Worm (Caenorhabditis elegans): ENCODE measurements around the gene B0252.5.
A peak's percentile ranks its signal among the peaks of the same experiment; 100 is the strongest.

The B0252.5 gene

DNA sequence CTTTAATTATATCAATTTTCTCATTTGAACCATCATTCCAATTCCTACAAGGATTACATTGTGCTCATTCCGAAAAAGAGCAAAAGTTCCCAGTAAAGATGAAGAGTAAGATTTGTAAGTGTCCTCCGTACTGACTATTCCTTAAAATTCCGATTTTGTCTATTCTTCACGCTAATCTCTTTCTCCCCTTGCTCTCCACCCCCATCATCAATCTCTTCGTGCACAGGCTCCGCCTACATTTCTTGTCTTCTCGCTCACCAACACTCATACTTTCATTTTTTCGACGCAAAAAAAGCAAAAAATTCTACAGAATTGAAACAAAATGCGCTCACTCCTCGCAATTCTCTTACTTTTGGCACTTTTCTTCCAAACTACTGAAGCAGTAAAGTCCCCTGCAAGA, 2.8 kb downstream of the B0252.5 start, which contains the start of gene B0252.8:
TSS of gene B0252.8 (plus strand) at position 292 of the 400 bp plus-strand sequence.
- TF ChIP-seq odd-2 (tag; optimal IDR thresholded peaks at IDR 0.05) (no peak), ceh-22 (tag; optimal IDR thresholded peaks at IDR 0.05) (no peak), tbx-7 (tag; optimal IDR thresholded peaks at IDR 0.05) (no peak), ref-2 (tag; optimal IDR thresholded peaks at IDR 0.05) (no peak), sox-2 (GFP tag; IDR thresholded peaks at IDR 0.05) (no peak), pqm-1 (tag; optimal IDR thresholded peaks at IDR 0.05) (no peak), ceh-6 (GFP tag; optimal IDR thresholded peaks at IDR 0.05) (no peak), K09A11.1 (tag; optimal IDR thresholded peaks at IDR 0.05; ENCODE audit: insufficient read depth) (no peak), zip-5 (tag; optimal IDR thresholded peaks at IDR 0.05) (no peak), ceh-34 (tag; optimal IDR thresholded peaks at IDR 0.05) (no peak), ceh-14 (tag; optimal IDR thresholded peaks at IDR 0.05) (no peak), lim-6 (tag; optimal IDR thresholded peaks at IDR 0.05) (no peak), ceh-30 (tag; optimal IDR thresholded peaks at IDR 0.05) (no peak), eyg-1 (tag; optimal IDR thresholded peaks at IDR 0.05) (no peak), mec-3 (tag; optimal IDR thresholded peaks at IDR 0.05; ENCODE audit: borderline replicate concordance) (no peak), pag-3 (tag; optimal IDR thresholded peaks at IDR 0.05; ENCODE audit: borderline replicate concordance) (no peak), elt-2 (tag; optimal IDR thresholded peaks at IDR 0.05) (no peak), ets-4 (tag; optimal IDR thresholded peaks at IDR 0.05) (no peak), nhr-232 (tag; optimal IDR thresholded peaks at IDR 0.05) (no peak), hlh-15 (tag; optimal IDR thresholded peaks at IDR 0.05) (no peak)

DNA sequence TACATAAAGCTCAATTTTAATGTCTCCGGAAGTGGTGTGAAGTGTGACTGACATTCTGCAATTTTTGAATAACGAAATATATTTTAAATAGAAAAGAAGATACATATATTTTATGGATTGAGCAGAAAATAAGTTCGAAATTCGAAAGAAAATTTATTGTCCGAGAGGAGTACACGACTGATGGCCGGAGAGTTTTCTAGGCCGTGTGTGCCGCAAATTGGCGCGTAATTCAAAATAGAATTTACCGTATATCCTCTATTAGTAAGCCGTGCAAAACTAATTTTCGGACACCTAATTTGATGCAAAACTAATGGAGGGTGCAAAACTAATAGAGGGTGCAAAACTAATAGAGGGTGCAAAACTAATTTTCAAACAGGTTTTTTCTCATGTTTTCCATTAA, 5.4 kb downstream of the B0252.5 start, which contains the start of gene cyn-10:
TSS of gene cyn-10 (minus strand) at position 57 of the 400 bp plus-strand sequence.
- TF ChIP-seq pha-2 (tag; optimal IDR thresholded peaks at IDR 0.05) (no peak), C38D4.7 (GFP tag; optimal IDR thresholded peaks at IDR 0.05) (no peak), ceh-9 (tag; optimal IDR thresholded peaks at IDR 0.05) (no peak), ceh-2 (tag; optimal IDR thresholded peaks at IDR 0.05) (peak; percentile 95), ahr-1 (tag; optimal IDR thresholded peaks at IDR 0.05) (peak; percentile 40), pax-1 (tag; optimal IDR thresholded peaks at IDR 0.05) (no peak), T23F11.4 (GFP tag; optimal IDR thresholded peaks at IDR 0.05) (no peak), ttx-3 (tag; optimal IDR thresholded peaks at IDR 0.05) (peak; percentile 49), rnt-1 (tag; optimal IDR thresholded peaks at IDR 0.05) (peak; percentile 80), K02D7.2 (tag; optimal IDR thresholded peaks at IDR 0.05) (no peak), ceh-24 (tag; optimal IDR thresholded peaks at IDR 0.05) (no peak), hlh-15 (tag; optimal IDR thresholded peaks at IDR 0.05) (no peak), unc-86 (tag; optimal IDR thresholded peaks at IDR 0.05) (peak; percentile 42), fkh-6 (tag; optimal IDR thresholded peaks at IDR 0.05) (peak; percentile 55), gmeb-2 (tag; optimal IDR thresholded peaks at IDR 0.05) (peak; percentile 50), nhr-11 (tag; optimal IDR thresholded peaks at IDR 0.05) (no peak), elt-4 (tag; optimal IDR thresholded peaks at IDR 0.05) (no peak), hlh-8 (tag; optimal IDR thresholded peaks at IDR 0.05) (peak; percentile 91), zip-5 (tag; optimal IDR thresholded peaks at IDR 0.05) (peak; percentile 84), elt-2 (tag; optimal IDR thresholded peaks at IDR 0.05) (peak; percentile 61), hlh-30 (tag; optimal IDR thresholded peaks at IDR 0.05; ENCODE audit: insufficient read depth) (no peak), tbx-7 (tag; optimal IDR thresholded peaks at IDR 0.05) (peak; percentile 98), pat-9 (tag; optimal IDR thresholded peaks at IDR 0.05) (no peak), tbx-2 (tag; optimal IDR thresholded peaks at IDR 0.05) (peak; percentile 89), dmd-4 (tag; optimal IDR thresholded peaks at IDR 0.05; ENCODE audit: borderline replicate concordance) (no peak), pag-3 (tag; optimal IDR thresholded peaks at IDR 0.05; ENCODE audit: borderline replicate concordance) (no peak), ceh-14 (tag; optimal IDR thresholded peaks at IDR 0.05) (peak; percentile 80), mec-3 (tag; optimal IDR thresholded peaks at IDR 0.05; ENCODE audit: borderline replicate concordance) (peak; percentile 67), F13H6.1 (tag; optimal IDR thresholded peaks at IDR 0.05) (peak; percentile 29), hlh-6 (tag; optimal IDR thresholded peaks at IDR 0.05) (no peak), ceh-18 (tag; optimal IDR thresholded peaks at IDR 0.05) (peak; percentile 22), ceh-31 (tag; optimal IDR thresholded peaks at IDR 0.05) (peak; percentile 95), fkh-10 (GFP tag; optimal IDR thresholded peaks at IDR 0.05) (no peak), unc-55 (GFP tag; optimal IDR thresholded peaks at IDR 0.05) (no peak), sox-4 (tag; optimal IDR thresholded peaks at IDR 0.05) (no peak), pha-4 (tag; optimal IDR thresholded peaks at IDR 0.05) (no peak), ceh-45 (GFP tag; IDR thresholded peaks at IDR 0.05) (no peak), ceh-6 (GFP tag; optimal IDR thresholded peaks at IDR 0.05) (peak; percentile 16), ceh-19 (GFP tag; optimal IDR thresholded peaks at IDR 0.05) (peak; percentile 5), ceh-22 (tag; optimal IDR thresholded peaks at IDR 0.05) (no peak), K09A11.1 (tag; optimal IDR thresholded peaks at IDR 0.05; ENCODE audit: insufficient read depth) (no peak)

Data from whole organism, late embryonic.